Worm (Caenorhabditis elegans) whole organism, midembryonic: Measurements from ENCODE around the gene clec-56.
A peak's percentile ranks its signal among the peaks of the same experiment; 100 is the strongest.

Experiments
- T22C8.4 ChIP-seq: fragments of 200-800 bp; sonication (Bioruptor generic); IDR thresholded peaks from 2 replicates; pipeline ENCODE4 v1.3.6; 2022; ENCODE audit warnings: missing genetic modification characterization, missing compliant biosample characterization
- cog-1 ChIP-seq: sonication (generic microtip); optimal IDR thresholded peaks from 2 replicates; lab custom pipeline; 2016; ENCODE audit warnings: missing genetic modification characterization, missing compliant biosample characterization
- flt-1 ChIP-seq: fragments of 200-800 bp; sonication (Bioruptor generic); IDR thresholded peaks from 2 replicates; pipeline ENCODE4 v1.3.6; 2022; ENCODE audit warnings: missing genetic modification characterization, missing compliant biosample characterization
- klf-2 ChIP-seq: fragments of 200-800 bp; sonication (Bioruptor generic); conservative IDR thresholded peaks from 2 replicates; pipeline ENCODE4 v1.3.6; 2022; ENCODE audit warnings: missing genetic modification reagents, missing genetic modification characterization, missing compliant biosample characterization
- med-1 ChIP-seq: sonication (generic microtip); optimal IDR thresholded peaks from 2 replicates; lab custom pipeline; 2017; ENCODE audit warnings: missing genetic modification characterization, mild to moderate bottlenecking, missing compliant biosample characterization, antibody characterized with exemption, missing genetic modification reagents; ENCODE audit not compliant: insufficient read depth
- ref-1 ChIP-seq: fragments of 200-800 bp; sonication (Bioruptor generic); conservative IDR thresholded peaks from 2 replicates; pipeline ENCODE4 v1.3.6; 2022; ENCODE audit warnings: missing genetic modification reagents, missing genetic modification characterization, missing compliant biosample characterization
- tab-1 ChIP-seq: fragments of 200-800 bp; sonication (Bioruptor generic); IDR thresholded peaks from 2 replicates; pipeline ENCODE4 v1.3.6; 2022; ENCODE audit warnings: missing genetic modification characterization, missing compliant biosample characterization
- ztf-23 ChIP-seq: fragments of 200-800 bp; sonication (Bioruptor generic); IDR thresholded peaks from 2 replicates; pipeline ENCODE4 v1.3.6; 2022; ENCODE audit warnings: missing genetic modification reagents, missing genetic modification characterization, missing compliant biosample characterization
- ztf-29 ChIP-seq: fragments of 200-800 bp; sonication (Bioruptor generic); IDR thresholded peaks from 2 replicates; pipeline ENCODE4 v1.3.6; 2022; ENCODE audit warnings: missing genetic modification reagents, missing genetic modification characterization, missing compliant biosample characterization

Gene clec-56

DNA sequence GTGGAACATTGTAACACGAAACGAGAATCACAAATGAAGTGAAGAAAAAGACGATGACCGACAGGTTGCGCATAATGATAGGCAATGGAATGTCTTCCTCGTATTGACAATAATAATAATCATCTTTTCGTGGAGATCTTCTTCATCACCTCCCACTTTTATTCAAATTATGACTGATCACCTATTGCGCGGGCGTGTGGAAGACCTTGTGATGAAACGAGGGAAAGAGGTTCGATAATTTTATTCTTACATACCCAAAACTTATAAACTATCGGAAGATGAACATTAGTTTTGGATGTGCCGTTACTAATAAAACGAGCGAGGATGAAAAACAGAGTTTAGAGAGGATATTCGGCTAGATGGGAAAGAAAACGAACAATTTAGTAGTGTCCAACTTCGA, 48.9 kb downstream of the clec-56 start, which contains the start of gene C53A5.2:
Gene C53A5.2, minus strand, starts transcription at position 101 of the 400 bp plus-strand sequence.
- TF ChIP-seq ztf-23 (GFP tag; lab: Robert Waterston, UW): no peak
- no peak for TF ChIP-seq tab-1 (GFP tag; lab: Robert Waterston, UW)
- no peak for TF ChIP-seq ref-1 (GFP tag; lab: Robert Waterston, UW)
- no peak for TF ChIP-seq klf-2
- TF ChIP-seq ztf-29 (GFP tag; lab: Robert Waterston, UW): no peak
- no peak for TF ChIP-seq T22C8.4 (GFP tag; lab: Robert Waterston, UW)
- TF ChIP-seq cog-1 (tag; lab: Kevin White, UChicago): no peak
- no peak for TF ChIP-seq med-1 (GFP tag; lab: Kevin White, UChicago)
- no peak for TF ChIP-seq flt-1

ce11 chrV:14523788-14524582, 49.8 kb downstream of the clec-56 start, which contains the start of gene ril-1:
TSS of gene ril-1 (minus strand) at chrV:14524129.
- TF ChIP-seq flt-1: no peak
- 0 out of 2 replicates have a peak, but pooled peaks have one; percentile 16 for TF ChIP-seq tab-1 (GFP tag; lab: Robert Waterston, UW)
- TF ChIP-seq ztf-23 (GFP tag; lab: Robert Waterston, UW): peak; percentile 65
- TF ChIP-seq med-1 (GFP tag; lab: Kevin White, UChicago): peak; percentile 63

DNA sequence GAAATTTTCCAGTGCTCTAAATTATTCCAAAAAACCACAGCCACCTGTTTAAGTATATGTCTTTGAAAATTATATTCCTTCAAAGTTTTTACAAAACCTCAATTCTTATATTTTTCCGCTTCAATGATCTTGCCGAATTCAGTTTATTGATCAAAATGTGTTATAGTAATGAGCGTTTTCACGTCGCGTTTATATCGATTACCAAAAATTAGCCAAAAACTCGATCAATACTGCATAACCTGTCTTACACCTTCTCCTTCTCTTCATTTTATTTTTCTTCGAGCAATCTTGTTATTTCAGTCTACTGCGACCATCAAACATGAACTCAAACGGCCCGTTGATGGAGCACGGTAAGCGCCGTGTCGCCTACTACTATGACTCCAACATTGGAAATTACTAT, 50.9 kb downstream of the clec-56 start, which contains the start of gene hda-1:
Gene hda-1, plus strand, starts transcription at position 301 of the 400 bp plus-strand sequence.
- TF ChIP-seq flt-1 (no peak), T22C8.4 (GFP tag; lab: Robert Waterston, UW) (no peak), ref-1 (GFP tag; lab: Robert Waterston, UW) (no peak), ztf-29 (GFP tag; lab: Robert Waterston, UW) (no peak), klf-2 (no peak), med-1 (GFP tag; lab: Kevin White, UChicago) (no peak), ztf-23 (GFP tag; lab: Robert Waterston, UW) (no peak), tab-1 (GFP tag; lab: Robert Waterston, UW) (no peak), cog-1 (tag; lab: Kevin White, UChicago) (no peak)
